Worm (Caenorhabditis elegans): ENCODE measurements around the gene tbx-36.

- TF ChIP-seq him-1 (tag; optimal IDR thresholded peaks at IDR 0.05) (no peak), dao-5 (tag; optimal IDR thresholded peaks at IDR 0.05) (no peak), W03F9.2 (tag; optimal IDR thresholded peaks at IDR 0.05) (no peak)
These were observed 19.8 kb upstream of the tbx-36 start, which contains the start of gene nhx-9 for ce11 chrIV:11930572-11930971.

All from whole organism, L4/young adult.